Worm (Caenorhabditis elegans) whole organism, L2 larva: Measurements from ENCODE around the gene pars-1.

Experiments used
- C34F6.9 ChIP-seq: fragments of 150-350 bp; optimal IDR thresholded peaks from 2 replicates; lab custom pipeline; 2014; ENCODE audit warnings: missing biosample characterization, missing genetic modification characterization
- F13H6.1 ChIP-seq: sonication (generic microtip); optimal IDR thresholded peaks from 2 replicates; lab custom pipeline; 2016; ENCODE audit warnings: missing genetic modification characterization, missing compliant biosample characterization
- ZK546.5 ChIP-seq: sonication (generic microtip); optimal IDR thresholded peaks from 2 replicates; lab custom pipeline; 2017; ENCODE audit warnings: missing biosample characterization, missing genetic modification characterization
- alr-1 ChIP-seq: fragments of 150-350 bp; optimal IDR thresholded peaks from 2 replicates; lab custom pipeline; 2014; ENCODE audit warnings: missing biosample characterization, missing genetic modification characterization
- aly-2 ChIP-seq: fragments of 150-350 bp; optimal IDR thresholded peaks from 2 replicates; lab custom pipeline; 2014; ENCODE audit warnings: missing biosample characterization, missing genetic modification characterization
- blmp-1 ChIP-seq: sonication (generic microtip); optimal IDR thresholded peaks from 2 replicates; lab custom pipeline; 2017; ENCODE audit warnings: missing genetic modification characterization, mild to moderate bottlenecking, missing compliant biosample characterization, antibody characterized with exemption, moderate library complexity; ENCODE audit not compliant: insufficient read depth
- ceh-16 ChIP-seq: fragments of 150-350 bp; optimal IDR thresholded peaks from 2 replicates; lab custom pipeline; 2014; ENCODE audit warnings: missing biosample characterization, missing genetic modification characterization
- ceh-82 ChIP-seq: fragments of 150-350 bp; optimal IDR thresholded peaks from 2 replicates; lab custom pipeline; 2014; ENCODE audit warnings: missing biosample characterization, missing genetic modification characterization
- crh-2 ChIP-seq: sonication (generic microtip); optimal IDR thresholded peaks from 2 replicates; lab custom pipeline; 2017; ENCODE audit warnings: missing biosample characterization, missing genetic modification characterization
- dmd-4 ChIP-seq: sonication (generic microtip); optimal IDR thresholded peaks from 2 replicates; lab custom pipeline; 2017; ENCODE audit warnings: missing biosample characterization, missing genetic modification characterization
- egl-27 ChIP-seq: sonication (generic microtip); optimal IDR thresholded peaks from 3 replicates; lab custom pipeline; 2017; ENCODE audit warnings: missing biosample characterization, missing genetic modification reagents, missing genetic modification characterization
- elt-1 ChIP-seq: fragments of 150-350 bp; optimal IDR thresholded peaks from 2 replicates; lab custom pipeline; 2014; ENCODE audit warnings: missing biosample characterization, missing genetic modification characterization
- elt-3 ChIP-seq: sonication (generic microtip); optimal IDR thresholded peaks from 2 replicates; lab custom pipeline; 2017; ENCODE audit warnings: missing biosample characterization, missing genetic modification characterization
- fos-1 ChIP-seq: fragments of 150-350 bp; optimal IDR thresholded peaks from 2 replicates; lab custom pipeline; 2014; ENCODE audit warnings: missing biosample characterization, missing genetic modification characterization
- gmeb-1 ChIP-seq: fragments of 150-350 bp; optimal IDR thresholded peaks from 2 replicates; lab custom pipeline; 2014; ENCODE audit warnings: missing biosample characterization, missing genetic modification characterization
- lin-11 ChIP-seq: fragments of 150-350 bp; sonication (generic microtip); optimal IDR thresholded peaks from 2 replicates; lab custom pipeline; 2014; ENCODE audit warnings: missing biosample characterization, missing genetic modification characterization, inconsistent platforms, mixed read lengths
- lin-13 ChIP-seq: fragments of 150-350 bp; optimal IDR thresholded peaks from 2 replicates; lab custom pipeline; 2014; ENCODE audit warnings: missing biosample characterization, missing genetic modification reagents, missing genetic modification characterization
- lin-39 ChIP-seq: fragments of 150-350 bp; optimal IDR thresholded peaks from 2 replicates; lab custom pipeline; 2014; ENCODE audit warnings: missing biosample characterization, missing genetic modification reagents, missing genetic modification characterization
- lsy-2 ChIP-seq, 2 experiments: fragments of 150-350 bp in 1 of 2; sonication (generic microtip) in 1 of 2; optimal IDR thresholded peaks; 2 replicates each; lab custom pipeline; 2014 to 2017; ENCODE audit warnings: missing biosample characterization in 2 of 2, missing genetic modification characterization in 2 of 2
- mbf-1 ChIP-seq: sonication (generic microtip); optimal IDR thresholded peaks from 2 replicates; lab custom pipeline; 2017; ENCODE audit warnings: missing biosample characterization, missing genetic modification characterization
- mdl-1 ChIP-seq, 2 experiments: fragments of 150-350 bp in 1 of 2; sonication (generic microtip) in 1 of 2; optimal IDR thresholded peaks; 2 replicates each; lab custom pipeline; 2017; ENCODE audit warnings: missing biosample characterization in 2 of 2, missing genetic modification characterization in 2 of 2
- nhr-10 ChIP-seq: sonication (generic microtip); optimal IDR thresholded peaks from 2 replicates; lab custom pipeline; 2017; ENCODE audit warnings: missing biosample characterization, missing genetic modification characterization
- nhr-11 ChIP-seq: fragments of 150-350 bp; optimal IDR thresholded peaks from 2 replicates; lab custom pipeline; 2014; ENCODE audit warnings: missing biosample characterization, missing genetic modification characterization
- nhr-12 ChIP-seq: fragments of 150-350 bp; optimal IDR thresholded peaks from 2 replicates; lab custom pipeline; 2014; ENCODE audit warnings: missing biosample characterization, missing genetic modification characterization
- nhr-129 ChIP-seq: fragments of 150-350 bp; optimal IDR thresholded peaks from 2 replicates; lab custom pipeline; 2014; ENCODE audit warnings: missing biosample characterization, missing genetic modification characterization
- nhr-21 ChIP-seq: fragments of 150-350 bp; optimal IDR thresholded peaks from 2 replicates; lab custom pipeline; 2014; ENCODE audit warnings: missing biosample characterization, missing genetic modification characterization
- nhr-23 ChIP-seq: fragments of 150-350 bp; optimal IDR thresholded peaks from 2 replicates; lab custom pipeline; 2014; ENCODE audit warnings: missing biosample characterization, missing genetic modification reagents, missing genetic modification characterization
- nhr-237 ChIP-seq: fragments of 150-350 bp; optimal IDR thresholded peaks from 2 replicates; lab custom pipeline; 2014; ENCODE audit warnings: missing biosample characterization, missing genetic modification characterization
- nhr-25 ChIP-seq: fragments of 150-350 bp; sonication (generic microtip); optimal IDR thresholded peaks from 3 replicates; lab custom pipeline; 2014; ENCODE audit warnings: missing biosample characterization, missing genetic modification characterization
- nhr-6 ChIP-seq: fragments of 150-350 bp; optimal IDR thresholded peaks from 2 replicates; lab custom pipeline; 2014; ENCODE audit warnings: missing biosample characterization, missing genetic modification characterization
- nhr-77 ChIP-seq: fragments of 150-350 bp; optimal IDR thresholded peaks from 2 replicates; lab custom pipeline; 2014; ENCODE audit warnings: missing biosample characterization, missing genetic modification characterization
- peb-1 ChIP-seq: fragments of 150-350 bp; optimal IDR thresholded peaks from 2 replicates; lab custom pipeline; 2014; ENCODE audit warnings: missing biosample characterization, missing genetic modification characterization
- sem-4 ChIP-seq: fragments of 150-350 bp; optimal IDR thresholded peaks from 2 replicates; lab custom pipeline; 2014; ENCODE audit warnings: missing biosample characterization, missing genetic modification reagents, missing genetic modification characterization
- sma-3 ChIP-seq: sonication (generic microtip); optimal IDR thresholded peaks from 2 replicates; lab custom pipeline; 2016; ENCODE audit warnings: missing genetic modification reagents, missing genetic modification characterization, missing compliant biosample characterization
- sma-9 ChIP-seq, 2 experiments: fragments of 150-350 bp in 1 of 2; sonication (generic microtip) in 1 of 2; optimal IDR thresholded peaks; 2 replicates each; lab custom pipeline; 2014 to 2016; ENCODE audit warnings: missing genetic modification characterization in 2 of 2, mild to moderate bottlenecking in 1 of 2, missing biosample characterization in 1 of 2, missing compliant biosample characterization in 1 of 2, missing genetic modification reagents in 1 of 2, moderate library complexity in 1 of 2
- snpc-4 ChIP-seq: fragments of 150-350 bp; optimal IDR thresholded peaks from 2 replicates; lab custom pipeline; 2014; ENCODE audit warnings: missing biosample characterization, missing genetic modification characterization
- unc-39 ChIP-seq: fragments of 150-350 bp; optimal IDR thresholded peaks from 2 replicates; lab custom pipeline; 2014; ENCODE audit warnings: missing biosample characterization, missing genetic modification characterization
- unc-55 ChIP-seq: fragments of 150-350 bp; sonication (generic microtip); optimal IDR thresholded peaks from 3 replicates; lab custom pipeline; 2014; ENCODE audit warnings: missing biosample characterization, missing genetic modification reagents, missing genetic modification characterization
- unc-62 ChIP-seq: fragments of 150-350 bp; optimal IDR thresholded peaks from 2 replicates; lab custom pipeline; 2014; ENCODE audit warnings: missing biosample characterization, missing genetic modification reagents, missing genetic modification characterization
- zag-1 ChIP-seq: fragments of 150-350 bp; optimal IDR thresholded peaks from 2 replicates; lab custom pipeline; 2014; ENCODE audit warnings: missing biosample characterization, missing genetic modification characterization
- ztf-1 ChIP-seq: fragments of 200-800 bp; sonication (Bioruptor generic); conservative IDR thresholded peaks from 2 replicates; pipeline ENCODE4 v1.3.6; 2022; ENCODE audit warnings: missing genetic modification characterization, missing compliant biosample characterization
- ztf-11 ChIP-seq: sonication (generic microtip); optimal IDR thresholded peaks from 2 replicates; lab custom pipeline; 2017; ENCODE audit warnings: missing biosample characterization, missing genetic modification characterization
- ztf-4 ChIP-seq: fragments of 150-350 bp; optimal IDR thresholded peaks from 2 replicates; lab custom pipeline; 2014; ENCODE audit warnings: missing biosample characterization, missing genetic modification characterization

Gene pars-1

DNA sequence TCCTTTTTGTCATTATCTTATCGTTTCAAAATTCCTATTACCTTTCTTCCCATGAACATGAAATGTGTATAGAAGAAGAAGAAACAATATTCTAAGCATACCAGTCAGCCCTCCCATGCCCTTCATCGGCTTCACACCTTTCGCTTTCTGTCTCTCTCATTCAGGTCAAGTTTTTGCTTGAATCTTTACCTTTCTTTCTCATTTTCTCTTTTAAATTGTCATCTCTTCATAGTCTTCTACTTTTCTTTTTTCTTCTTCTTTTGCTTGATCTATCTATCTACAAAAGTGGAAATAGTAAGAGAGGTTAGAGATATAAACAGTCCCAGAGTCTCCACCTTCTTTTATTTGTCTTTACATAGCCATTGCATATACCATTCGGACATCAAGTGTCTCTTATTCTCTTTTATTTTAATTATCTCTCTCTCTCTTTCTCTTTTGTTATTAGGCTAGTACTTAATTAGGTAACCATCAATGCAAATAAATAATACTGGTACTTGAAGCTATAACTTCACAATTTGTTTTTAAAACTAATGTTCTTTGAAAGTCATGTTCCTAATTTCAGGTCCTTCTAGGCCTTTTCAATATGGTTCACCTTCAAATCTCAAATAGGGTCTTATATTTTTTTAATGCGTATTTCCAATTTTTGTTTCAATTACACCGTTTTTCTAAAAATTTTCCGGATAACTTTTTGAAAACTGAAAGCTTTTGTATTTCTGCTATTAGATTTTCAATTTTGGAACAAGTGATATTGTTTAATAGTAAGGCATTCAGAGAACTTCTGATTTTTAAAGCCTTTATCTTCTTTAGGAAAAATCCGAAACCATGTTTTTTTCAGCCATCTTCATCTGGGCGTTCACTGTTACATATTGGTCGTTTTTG is 37.2 kb upstream of the pars-1 start, which contains the start of gene dpy-31 (continued):
- no peak for TF ChIP-seq aly-2
- TF ChIP-seq mbf-1 (tag; lab: Kevin White, UChicago) = no peak
- TF ChIP-seq nhr-12 (tag; lab: Kevin White, UChicago) = no peak
- peak; percentile 27 for TF ChIP-seq fos-1 (tag; lab: Kevin White, UChicago)
- no peak for TF ChIP-seq nhr-11
- no peak for TF ChIP-seq lin-39 (tag; lab: Kevin White, UChicago)

DNA sequence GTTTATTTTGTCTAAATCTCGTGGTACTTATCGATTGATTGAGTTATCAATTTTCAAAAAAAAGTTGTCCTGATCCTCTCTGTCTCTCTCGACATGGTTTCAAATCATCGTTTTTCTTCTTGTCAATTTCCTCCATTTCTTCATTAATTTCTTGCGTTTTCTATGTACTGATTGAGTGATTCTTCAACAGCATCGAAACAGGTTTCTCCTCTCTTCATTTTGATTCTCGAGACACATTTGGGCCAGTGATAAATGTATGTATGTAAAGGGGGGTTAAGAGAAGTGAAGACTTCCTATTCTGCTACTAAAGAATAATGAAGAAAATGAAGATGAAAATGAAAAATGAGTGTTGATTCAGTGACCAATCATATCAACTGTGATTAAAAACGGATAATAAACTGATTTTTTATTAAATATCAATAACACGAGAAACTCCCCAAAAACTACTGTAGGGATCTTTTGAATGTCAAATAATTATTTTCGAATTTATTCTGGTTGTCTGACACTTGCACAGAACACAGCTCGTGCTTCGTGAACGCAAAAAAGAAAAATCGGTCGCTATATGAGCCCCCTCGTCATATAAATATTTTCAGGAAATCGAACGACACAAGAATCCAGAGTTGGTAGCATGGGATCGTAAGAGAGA is 35.6 kb upstream of the pars-1 start:
- TF ChIP-seq ztf-11 (tag; lab: Kevin White, UChicago) = no peak
- TF ChIP-seq snpc-4 (tag; lab: Kevin White, UChicago) = no peak
- peak; percentile 6 for TF ChIP-seq blmp-1
- TF ChIP-seq sma-3 (GFP tag; lab: Kevin White, UChicago) = peak; percentile 27
- TF ChIP-seq egl-27 = peak; percentile 75
- no peak for TF ChIP-seq nhr-237 (tag; lab: Kevin White, UChicago)
- peak; percentile 45 for TF ChIP-seq gmeb-1 (tag; lab: Kevin White, UChicago)
- peak in 1 of 2 experiments; percentile 20 for TF ChIP-seq lsy-2 (tag; optimal IDR thresholded peaks at IDR 0.05; lab: Kevin White, UChicago)
- TF ChIP-seq nhr-21 (tag; lab: Kevin White, UChicago) = peak; percentile 65
- peak; percentile 50 for TF ChIP-seq sma-9 (GFP tag; optimal IDR thresholded peaks at IDR 0.05; lab: Kevin White, UChicago)
- TF ChIP-seq sma-9 (tag; optimal IDR thresholded peaks at IDR 0.05; lab: Kevin White, UChicago) = no peak
- TF ChIP-seq nhr-25 (tag; lab: Kevin White, UChicago) = peak; percentile 67
- peak; percentile 42 for TF ChIP-seq fos-1 (tag; lab: Kevin White, UChicago)
- TF ChIP-seq peb-1 (tag; lab: Kevin White, UChicago) = no peak
- TF ChIP-seq zag-1 = no peak

DNA sequence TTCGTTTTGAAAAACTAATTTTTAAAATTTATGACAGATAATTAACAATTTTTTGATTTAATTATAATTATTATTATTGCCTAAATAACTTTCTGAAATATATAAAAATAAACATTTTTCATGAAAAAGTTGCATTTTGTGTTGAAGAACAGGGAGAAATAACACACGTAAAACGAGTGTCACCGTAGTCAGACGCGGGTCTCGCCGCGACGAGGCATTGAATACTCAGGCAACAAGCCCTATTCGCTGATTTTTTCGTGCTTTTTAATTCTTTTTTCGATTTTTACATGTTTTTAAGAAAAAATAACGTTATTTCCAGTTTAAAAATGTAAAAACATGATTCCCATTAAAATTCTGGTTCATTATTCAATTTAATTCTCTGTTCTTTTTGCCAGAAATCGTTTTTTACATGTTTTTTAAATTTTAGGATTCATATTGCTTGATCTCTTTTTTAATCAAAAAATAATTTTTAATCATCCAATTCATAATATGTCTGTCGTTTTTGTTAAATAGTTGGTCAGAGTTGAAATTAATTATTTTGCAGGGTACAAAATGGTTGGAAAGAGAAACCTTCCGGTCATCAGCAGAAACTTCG is 30.8 kb upstream of the pars-1 start, which contains the start of gene rpl-6:
TSS of gene rpl-6 (plus strand) at position 545 of the 595 bp plus-strand sequence.
- TF ChIP-seq ztf-4 (peak; percentile 73), nhr-11 (no peak), zag-1 (peak; percentile 70), nhr-129 (tag; lab: Kevin White, UChicago) (peak; percentile 90), elt-3 (no peak), ceh-82 (tag; lab: Kevin White, UChicago) (peak; percentile 25), crh-2 (peak; percentile 95), snpc-4 (tag; lab: Kevin White, UChicago) (peak; percentile 47), sma-9 (GFP tag; optimal IDR thresholded peaks at IDR 0.05; lab: Kevin White, UChicago) (peak; percentile 86), sma-9 (tag; optimal IDR thresholded peaks at IDR 0.05; lab: Kevin White, UChicago) (no peak), gmeb-1 (tag; lab: Kevin White, UChicago) (peak; percentile 89), F13H6.1 (tag; lab: Kevin White, UChicago) (peak; percentile 77), dmd-4 (tag; lab: Kevin White, UChicago) (no peak), nhr-23 (no peak), peb-1 (tag; lab: Kevin White, UChicago) (no peak), blmp-1 (peak; percentile 72), C34F6.9 (peak; percentile 92), ZK546.5 (tag; lab: Kevin White, UChicago) (peak; percentile 85), lin-13 (GFP tag; lab: Kevin White, UChicago) (peak; percentile 93), ceh-16 (peak; percentile 17), unc-39 (tag; lab: Kevin White, UChicago) (no peak), nhr-10 (tag; lab: Kevin White, UChicago) (no peak), lsy-2 (tag; optimal IDR thresholded peaks at IDR 0.05; lab: Kevin White, UChicago) (peak; percentile 98 to 100), fos-1 (tag; lab: Kevin White, UChicago) (peak; percentile 77), mdl-1 (tag; optimal IDR thresholded peaks at IDR 0.05; lab: Kevin White, UChicago) (peak in 1 of 2 experiments; percentile 68), lin-11 (peak; percentile 94), alr-1 (tag; lab: Kevin White, UChicago) (no peak), nhr-21 (tag; lab: Kevin White, UChicago) (peak; percentile 88), aly-2 (no peak), ztf-11 (tag; lab: Kevin White, UChicago) (no peak), unc-55 (GFP tag; lab: Kevin White, UChicago) (peak; percentile 99), sem-4 (tag; lab: Kevin White, UChicago) (peak; percentile 80), nhr-6 (peak; percentile 58), ztf-1 (GFP tag; lab: Robert Waterston, UW) (no peak), unc-62 (GFP tag; lab: Kevin White, UChicago) (no peak), lin-39 (tag; lab: Kevin White, UChicago) (no peak), egl-27 (peak; percentile 76), nhr-77 (tag; lab: Kevin White, UChicago) (peak; percentile 50), elt-1 (tag; lab: Kevin White, UChicago) (no peak), sma-3 (GFP tag; lab: Kevin White, UChicago) (peak; percentile 91), nhr-237 (tag; lab: Kevin White, UChicago) (no peak)
